Worm (Caenorhabditis elegans): ENCODE results near the gene Y75B8A.10.

Y75B8A.10 gene

ce11 chrIII:12182919-12183318, at the start of gene Y75B8A.10:
Gene Y75B8A.10, minus strand, starts transcription at chrIII:12183019.
- TF ChIP-seq egrh-3 (GFP tag; IDR thresholded peaks at IDR 0.05) (no peak), let-607 (tag; optimal IDR thresholded peaks at IDR 0.05) (no peak)

- peak; percentile 69; the same call in 1 of the 2 replicates for TF ChIP-seq nfyb-1 (GFP tag; IDR thresholded peaks at IDR 0.05)
- TF ChIP-seq B0035.1 (tag; optimal IDR thresholded peaks at IDR 0.05), result no peak
Observed at ce11 chrIII:12231539-12231938, 48.7 kb upstream of the Y75B8A.10 start.

DNA sequence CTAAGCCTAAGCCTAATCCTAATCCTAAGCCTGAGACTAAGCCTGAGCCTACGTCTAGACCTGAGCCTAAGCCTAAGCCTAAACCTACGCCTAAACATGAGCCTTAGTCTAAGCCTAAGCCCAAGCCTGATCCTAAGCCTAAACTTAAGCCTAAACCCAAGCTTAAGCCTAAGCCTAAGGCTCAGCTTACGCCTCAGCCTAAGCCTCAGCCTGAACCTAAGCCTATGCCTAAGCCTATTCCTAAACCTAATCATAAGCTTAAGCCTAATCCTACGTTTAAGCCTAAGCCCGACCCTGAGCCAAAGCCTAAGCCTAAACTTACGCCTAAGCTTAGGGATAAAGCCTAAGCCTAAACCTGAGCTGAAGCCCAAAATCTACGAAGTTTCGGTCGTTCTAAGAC, 47.4 kb upstream of the Y75B8A.10 start:
- no peak for TF ChIP-seq B0019.2 (GFP tag; conservative IDR thresholded peaks at IDR 0.05)
- TF ChIP-seq ceh-58 (GFP tag; IDR thresholded peaks at IDR 0.05), result no peak
- TF ChIP-seq sdz-38 (tag; optimal IDR thresholded peaks at IDR 0.05), result no peak
- no peak for TF ChIP-seq F57A8.1 (GFP tag; optimal IDR thresholded peaks at IDR 0.05)
- no peak for TF ChIP-seq lin-35 (GFP tag; optimal IDR thresholded peaks at IDR 0.05)
- TF ChIP-seq ceh-79 (tag; optimal IDR thresholded peaks at IDR 0.05), result no peak
- TF ChIP-seq aptf-2 (GFP tag; conservative IDR thresholded peaks at IDR 0.05), result no peak
- TF ChIP-seq repo-1 (tag; optimal IDR thresholded peaks at IDR 0.05), result no peak
- no peak for TF ChIP-seq attf-3 (GFP tag; conservative IDR thresholded peaks at IDR 0.05)
- no peak for TF ChIP-seq Y53F4B.3 (GFP tag; IDR thresholded peaks at IDR 0.05)

ce11 chrIII:12227935-12228334, 45.1 kb upstream of the Y75B8A.10 start:
- no peak for TF ChIP-seq unc-62 (GFP tag; optimal IDR thresholded peaks at IDR 0.05)
- TF ChIP-seq aptf-2 (GFP tag; conservative IDR thresholded peaks at IDR 0.05), result no peak
- no peak for TF ChIP-seq lin-35 (GFP tag; optimal IDR thresholded peaks at IDR 0.05)
- TF ChIP-seq sea-2 (GFP tag; IDR thresholded peaks at IDR 0.05), result no peak
- no peak for TF ChIP-seq chd-7 (tag; optimal IDR thresholded peaks at IDR 0.05)
- no peak for TF ChIP-seq F23B12.7 (tag; optimal IDR thresholded peaks at IDR 0.05; ENCODE audit: insufficient read depth)
- no peak for TF ChIP-seq sdz-38 (tag; optimal IDR thresholded peaks at IDR 0.05)
- TF ChIP-seq F57A8.1 (GFP tag; optimal IDR thresholded peaks at IDR 0.05), result no peak
- TF ChIP-seq F57C9.4 (tag; optimal IDR thresholded peaks at IDR 0.05), result no peak
- TF ChIP-seq C17E4.6 (GFP tag; IDR thresholded peaks at IDR 0.05), result no peak

DNA sequence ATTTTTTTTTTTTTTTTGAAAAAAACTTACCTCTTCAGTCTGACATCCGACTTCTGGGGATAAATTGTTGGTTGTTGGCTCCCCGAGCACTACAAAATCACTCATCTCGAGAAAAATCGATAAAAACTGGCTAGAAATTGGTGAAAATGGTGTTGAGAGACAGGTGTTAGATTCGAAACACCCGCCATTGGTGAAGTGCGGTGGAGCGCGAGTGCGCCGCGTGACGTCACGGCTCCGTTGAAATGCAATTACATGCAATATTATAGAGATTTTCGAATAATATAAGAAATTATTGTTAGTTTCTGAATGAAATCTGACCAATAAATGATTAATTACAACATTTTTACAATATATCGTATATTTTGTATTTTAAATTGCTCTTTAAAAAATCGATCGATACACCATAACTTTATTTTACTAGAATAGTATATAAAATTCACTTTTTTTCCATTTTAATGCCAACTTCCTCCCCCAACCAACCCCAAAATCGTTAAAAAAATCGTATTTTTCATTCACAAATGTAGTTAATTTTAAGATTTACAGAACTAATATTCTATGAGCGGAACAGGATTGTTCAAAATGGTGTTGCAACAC, 43.4 kb upstream of the Y75B8A.10 start, which contains the start of the genes Y75B8A.18 and Y75B8A.19:
Y75B8A.18 (minus strand) TSS at position 142 of the 594 bp plus-strand sequence.
Y75B8A.19 (plus strand) TSS at position 544 of the 594 bp plus-strand sequence.
- no peak for TF ChIP-seq F22D6.2 (tag; optimal IDR thresholded peaks at IDR 0.05)
- no peak for TF ChIP-seq mes-4 (tag; optimal IDR thresholded peaks at IDR 0.05)
- TF ChIP-seq B0019.2 (GFP tag; conservative IDR thresholded peaks at IDR 0.05), result no peak
- TF ChIP-seq snpc-4 (GFP tag; optimal IDR thresholded peaks at IDR 0.05), result no peak
- TF ChIP-seq snpc-4 (tag; optimal IDR thresholded peaks at IDR 0.05), result peak in 1 of 4 experiments; percentile 25
- TF ChIP-seq madf-6 (GFP tag; IDR thresholded peaks at IDR 0.05), result no peak
- TF ChIP-seq mcd-1 (GFP tag; IDR thresholded peaks at IDR 0.05), result peak; percentile 93
- TF ChIP-seq dpl-1 (GFP tag; optimal IDR thresholded peaks at IDR 0.05), result peak; percentile 44
- no peak for TF ChIP-seq ztf-18 (tag; optimal IDR thresholded peaks at IDR 0.05)
- no peak for TF ChIP-seq F52B5.7 (tag; optimal IDR thresholded peaks at IDR 0.05)
- no peak for TF ChIP-seq rec-8 (tag; optimal IDR thresholded peaks at IDR 0.05)
- no peak for TF ChIP-seq die-1 (tag; optimal IDR thresholded peaks at IDR 0.05)
- no peak for TF ChIP-seq D2030.7 (GFP tag; IDR thresholded peaks at IDR 0.05)
- no peak for TF ChIP-seq lir-1 (GFP tag; conservative IDR thresholded peaks at IDR 0.05)
- no peak for TF ChIP-seq ztf-22 (GFP tag; optimal IDR thresholded peaks at IDR 0.05)
- no peak for TF ChIP-seq ztf-25 (GFP tag; IDR thresholded peaks at IDR 0.05)
- no peak for TF ChIP-seq cebp-1 (GFP tag; IDR thresholded peaks at IDR 0.05)
- no peak for TF ChIP-seq cebp-1 (tag; optimal IDR thresholded peaks at IDR 0.05)
- no peak for TF ChIP-seq nhr-120 (GFP tag; IDR thresholded peaks at IDR 0.05)
- TF ChIP-seq ceh-58 (GFP tag; IDR thresholded peaks at IDR 0.05), result no peak
- TF ChIP-seq fkh-3 (tag; optimal IDR thresholded peaks at IDR 0.05), result no peak
- TF ChIP-seq lin-35 (GFP tag; optimal IDR thresholded peaks at IDR 0.05), result peak in 1 of 3 experiments; percentile 84
- no peak for TF ChIP-seq ztf-6 (GFP tag; IDR thresholded peaks at IDR 0.05)
- TF ChIP-seq efl-1 (GFP tag; optimal IDR thresholded peaks at IDR 0.05), result peak; percentile 65
- no peak for TF ChIP-seq K11D2.4 (GFP tag; IDR thresholded peaks at IDR 0.05)
